Fruit fly (Drosophila melanogaster): Measurements from ENCODE around the gene CG42494.

CG42494 gene

DNA sequence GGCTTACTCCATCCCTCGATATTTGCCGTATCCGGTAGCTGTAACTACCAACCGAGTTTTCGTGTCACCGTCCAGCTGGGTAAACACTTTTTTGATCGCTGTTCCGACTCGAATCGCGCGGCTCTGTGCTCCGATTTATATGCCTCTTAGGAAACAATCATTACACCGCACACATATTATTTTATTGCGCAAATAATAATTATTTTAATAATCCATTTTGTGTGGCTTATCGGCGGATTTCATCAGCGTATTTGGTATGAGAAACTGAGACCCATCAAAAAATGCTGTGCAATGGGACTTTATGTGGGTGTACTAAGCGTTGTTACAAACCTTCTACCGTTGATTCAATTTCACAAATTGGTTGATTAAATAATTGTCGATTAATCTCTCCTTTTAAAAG lies 18.9 kb downstream of the CG42494 start, which contains the start of gene CG32271:
Gene CG32271, minus strand, starts transcription at position 101 of the 400 bp plus-strand sequence.
- TF ChIP-seq CG8478 (optimal IDR thresholded peaks at IDR 0.05) (no peak), CTCF (optimal IDR thresholded peaks at IDR 0.05) (no peak)

dm6 chr3L:3204348-3204747 lies 20.1 kb downstream of the CG42494 start, which contains the start of gene CG33159:
Gene CG33159, minus strand, starts transcription at chr3L:3204448.
- TF ChIP-seq CG8478 (optimal IDR thresholded peaks at IDR 0.05) (no peak), CTCF (optimal IDR thresholded peaks at IDR 0.05) (no peak)

DNA sequence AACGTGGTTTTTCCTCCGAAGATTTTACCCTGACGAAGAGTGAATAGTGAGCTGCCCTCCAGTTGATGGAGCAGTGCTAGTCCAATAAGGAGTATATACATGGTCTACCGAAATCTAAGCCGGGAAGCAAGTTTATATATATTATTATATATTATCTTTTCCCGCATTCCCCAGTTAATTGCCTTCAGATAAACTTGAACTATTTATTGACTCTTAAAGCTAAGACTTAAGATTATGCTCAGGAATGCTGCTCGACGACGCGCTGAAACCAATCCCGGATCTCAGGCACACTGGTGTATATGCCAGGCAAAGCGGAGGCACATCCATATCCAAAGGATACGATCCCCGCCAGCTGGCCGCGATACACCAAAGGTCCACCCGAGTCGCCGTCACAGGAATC lies 21.1 kb downstream of the CG42494 start, which contains the start of gene CG32277:
Gene CG32277, minus strand, starts transcription at position 101 of the 400 bp plus-strand sequence.
- no peak for TF ChIP-seq CG8478 (optimal IDR thresholded peaks at IDR 0.05)
- no peak for TF ChIP-seq CTCF (optimal IDR thresholded peaks at IDR 0.05)

- TF ChIP-seq CG8478 (optimal IDR thresholded peaks at IDR 0.05), result no peak
- TF ChIP-seq CTCF (optimal IDR thresholded peaks at IDR 0.05), result no peak
These were observed 22.1 kb downstream of the CG42494 start, which contains the start of gene CG33160 for dm6 chr3L:3206263-3206662. Gene CG33160, minus strand, starts transcription at chr3L:3206363.

dm6 chr3L:3208895-3209294 lies 24.7 kb downstream of the CG42494 start, which contains the start of the genes CG32269 and CG32270:
Gene CG32269, minus strand, starts transcription at chr3L:3208985.
Gene CG32270, minus strand, starts transcription at chr3L:3208985.
- TF ChIP-seq CG8478 (optimal IDR thresholded peaks at IDR 0.05) (no peak), CTCF (optimal IDR thresholded peaks at IDR 0.05) (no peak)

dm6 chr3L:3218859-3219258 lies 34.7 kb downstream of the CG42494 start, which contains the start of the genes hob and nSMase:
Gene hob, minus strand, starts transcription at chr3L:3218920.
Gene nSMase, plus strand, starts transcription at chr3L:3219156.
- TF ChIP-seq CTCF (optimal IDR thresholded peaks at IDR 0.05) (no peak), CG8478 (optimal IDR thresholded peaks at IDR 0.05) (no peak)

DNA sequence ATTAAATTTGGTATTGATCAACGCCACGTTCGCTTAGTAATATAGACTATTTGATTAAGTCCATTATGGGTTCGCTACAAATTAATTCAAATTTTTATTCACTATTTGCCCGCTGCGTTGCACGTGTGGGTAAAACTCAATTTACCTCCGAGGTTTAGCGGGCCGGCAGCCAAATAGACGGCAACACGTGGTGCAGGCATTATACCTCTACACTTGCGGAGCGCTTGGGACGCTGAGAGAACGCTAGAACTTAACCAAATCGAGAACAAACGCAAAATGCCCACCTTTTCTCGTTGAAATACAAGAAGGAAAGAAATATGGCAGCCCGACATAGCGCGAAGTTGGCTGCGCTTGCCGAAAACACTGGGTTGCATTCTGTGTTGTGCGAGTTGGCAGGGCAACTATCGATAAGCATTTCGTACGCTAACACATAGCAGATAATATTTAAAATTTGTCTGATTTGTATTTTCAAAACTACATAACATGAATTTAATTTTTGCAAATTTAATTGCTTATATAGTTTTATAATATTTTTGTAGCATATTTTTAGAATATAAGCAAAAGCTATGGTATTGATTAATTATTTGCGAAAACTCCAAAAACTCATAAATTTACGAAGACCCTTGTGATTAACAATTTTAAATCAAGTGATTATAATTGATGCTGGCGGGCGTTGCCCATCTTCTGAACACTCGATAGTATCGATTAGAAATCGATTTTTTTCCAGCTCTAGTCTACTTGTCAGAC lies 38.6 kb downstream of the CG42494 start, which contains the start of the genes RpL28 and eIF1:
Gene RpL28, minus strand, starts transcription at position 318 of the 747 bp plus-strand sequence.
Gene eIF1, plus strand, starts transcription at position 699 of the 747 bp plus-strand sequence.
- TF ChIP-seq CTCF (optimal IDR thresholded peaks at IDR 0.05), result no peak
- no peak for TF ChIP-seq CG8478 (optimal IDR thresholded peaks at IDR 0.05)

DNA sequence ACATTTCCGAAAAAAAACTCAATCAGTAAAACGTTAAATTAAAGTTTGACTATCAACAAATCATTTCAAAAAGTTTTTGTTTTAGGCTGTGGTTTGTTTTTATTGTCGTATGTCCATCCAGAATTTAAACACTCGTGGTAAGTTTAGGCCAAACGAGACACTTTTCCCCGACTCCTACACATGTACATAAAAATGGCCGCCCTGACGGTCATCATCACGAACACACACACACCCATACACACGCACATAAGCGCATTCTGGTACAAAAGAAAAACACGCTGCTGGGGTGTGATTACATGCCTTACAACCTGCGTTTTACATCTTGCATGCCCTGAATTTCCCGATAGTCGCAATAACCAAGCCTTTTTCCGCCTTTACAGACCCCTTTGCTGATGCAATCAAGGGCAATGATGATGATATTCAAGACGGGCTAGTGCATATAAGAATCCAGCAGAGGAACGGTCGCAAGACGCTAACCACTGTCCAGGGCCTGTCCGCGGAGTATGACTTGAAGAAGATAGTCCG lies 39.2 kb downstream of the CG42494 start:
- TF ChIP-seq CTCF (optimal IDR thresholded peaks at IDR 0.05) (no peak), CG8478 (optimal IDR thresholded peaks at IDR 0.05) (no peak)

- TF ChIP-seq CTCF (optimal IDR thresholded peaks at IDR 0.05) (peak in 1 of 2 experiments; percentile 61), CG8478 (optimal IDR thresholded peaks at IDR 0.05) (no peak)
These were observed 40.8 kb downstream of the CG42494 start, which contains the start of gene Larp4B for dm6 chr3L:3224740-3225719. Gene Larp4B, plus strand, starts transcription at chr3L:3224838.

dm6 chr3L:3225769-3226457 lies 41.7 kb downstream of the CG42494 start:
- TF ChIP-seq CTCF (optimal IDR thresholded peaks at IDR 0.05) (no peak), CG8478 (optimal IDR thresholded peaks at IDR 0.05) (no peak)

- TF ChIP-seq CTCF (optimal IDR thresholded peaks at IDR 0.05) (no peak), CG8478 (optimal IDR thresholded peaks at IDR 0.05) (no peak)
These were observed 42.2 kb downstream of the CG42494 start for dm6 chr3L:3226458-3226783.

Data from S2 (cell line).